Worm (Caenorhabditis elegans): ENCODE data around the gene adah-1.

DNA sequence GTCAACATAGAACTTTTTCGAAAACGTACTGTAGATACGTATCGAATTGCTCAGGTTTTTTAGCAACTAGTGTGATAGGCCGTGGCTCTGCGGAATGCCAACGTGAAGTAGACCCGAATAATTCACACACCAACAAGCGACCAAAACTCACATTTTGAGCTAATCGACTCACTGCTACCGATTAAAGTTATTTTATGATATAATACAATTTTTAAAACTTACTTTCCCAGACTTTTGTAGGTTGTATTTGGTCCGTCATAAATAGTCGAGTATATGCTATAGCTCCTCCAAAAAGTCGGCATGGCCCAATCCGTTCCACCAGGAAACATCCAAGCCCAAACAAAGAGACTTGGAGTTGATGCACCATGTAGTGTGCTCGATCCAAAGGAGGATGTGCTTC lies 13.2 kb upstream of the adah-1 start, which contains the start of gene C25A8.1:
- TF ChIP-seq ama-1 (optimal IDR thresholded peaks at IDR 0.05) (no peak), flt-1 (GFP tag; IDR thresholded peaks at IDR 0.05) (no peak), ceh-13 (GFP tag; optimal IDR thresholded peaks at IDR 0.05) (no peak), aly-1 (tag; optimal IDR thresholded peaks at IDR 0.05) (no peak), hmg-4 (GFP tag; optimal IDR thresholded peaks at IDR 0.05) (no peak)

Measured in whole organism, early embryonic.